Worm (Caenorhabditis elegans): ENCODE data around the gene F32H5.4.

Gene F32H5.4

ce11 chrV:13352415-13352814 lies 7.9 kb upstream of the F32H5.4 start:
- TF ChIP-seq ztf-29 (GFP tag; IDR thresholded peaks at IDR 0.05) (no peak), cog-1 (tag; optimal IDR thresholded peaks at IDR 0.05) (no peak), flt-1 (GFP tag; IDR thresholded peaks at IDR 0.05) (no peak), ref-1 (GFP tag; conservative IDR thresholded peaks at IDR 0.05) (no peak), med-1 (GFP tag; optimal IDR thresholded peaks at IDR 0.05; ENCODE audit: insufficient read depth) (no peak), T22C8.4 (GFP tag; IDR thresholded peaks at IDR 0.05) (no peak), klf-2 (GFP tag; conservative IDR thresholded peaks at IDR 0.05) (no peak), ztf-23 (GFP tag; IDR thresholded peaks at IDR 0.05) (no peak), tab-1 (GFP tag; IDR thresholded peaks at IDR 0.05) (no peak)

- TF ChIP-seq tab-1 (GFP tag; IDR thresholded peaks at IDR 0.05) = no peak
- TF ChIP-seq flt-1 (GFP tag; IDR thresholded peaks at IDR 0.05) = no peak
- no peak for TF ChIP-seq ref-1 (GFP tag; conservative IDR thresholded peaks at IDR 0.05)
- no peak for TF ChIP-seq klf-2 (GFP tag; conservative IDR thresholded peaks at IDR 0.05)
- TF ChIP-seq cog-1 (tag; optimal IDR thresholded peaks at IDR 0.05) = no peak
- TF ChIP-seq T22C8.4 (GFP tag; IDR thresholded peaks at IDR 0.05) = no peak
Measured at ce11 chrV:13356210-13356609, 4.1 kb upstream of the F32H5.4 start.

- no peak for TF ChIP-seq cog-1 (tag; optimal IDR thresholded peaks at IDR 0.05)
- TF ChIP-seq klf-2 (GFP tag; conservative IDR thresholded peaks at IDR 0.05) = no peak
- no peak for TF ChIP-seq tab-1 (GFP tag; IDR thresholded peaks at IDR 0.05)
- TF ChIP-seq T22C8.4 (GFP tag; IDR thresholded peaks at IDR 0.05) = no peak
- no peak for TF ChIP-seq med-1 (GFP tag; optimal IDR thresholded peaks at IDR 0.05; ENCODE audit: insufficient read depth)
- TF ChIP-seq ztf-23 (GFP tag; IDR thresholded peaks at IDR 0.05) = no peak
- TF ChIP-seq flt-1 (GFP tag; IDR thresholded peaks at IDR 0.05) = no peak
- TF ChIP-seq ref-1 (GFP tag; conservative IDR thresholded peaks at IDR 0.05) = no peak
- TF ChIP-seq ztf-29 (GFP tag; IDR thresholded peaks at IDR 0.05) = no peak
Measured at ce11 chrV:13357652-13358281, 2.6 kb upstream of the F32H5.4 start, which contains the start of gene F32H5.1. Gene F32H5.1, minus strand, starts transcription at chrV:13358037.

ce11 chrV:13358823-13359592 lies 1.3 kb upstream of the F32H5.4 start, which contains the start of gene F32H5.3:
Gene F32H5.3, plus strand, starts transcription at chrV:13359335.
- TF ChIP-seq cog-1 (tag; optimal IDR thresholded peaks at IDR 0.05) = no peak
- TF ChIP-seq ztf-29 (GFP tag; IDR thresholded peaks at IDR 0.05) = no peak
- no peak for TF ChIP-seq med-1 (GFP tag; optimal IDR thresholded peaks at IDR 0.05; ENCODE audit: insufficient read depth)
- TF ChIP-seq T22C8.4 (GFP tag; IDR thresholded peaks at IDR 0.05) = no peak
- TF ChIP-seq ztf-23 (GFP tag; IDR thresholded peaks at IDR 0.05) = no peak
- TF ChIP-seq ref-1 (GFP tag; conservative IDR thresholded peaks at IDR 0.05) = no peak
- TF ChIP-seq tab-1 (GFP tag; IDR thresholded peaks at IDR 0.05) = no peak
- TF ChIP-seq flt-1 (GFP tag; IDR thresholded peaks at IDR 0.05) = no peak
- no peak for TF ChIP-seq klf-2 (GFP tag; conservative IDR thresholded peaks at IDR 0.05)

ce11 chrV:13363415-13363814 lies 3.1 kb downstream of the F32H5.4 start, which contains the start of gene srg-46:
Gene srg-46, plus strand, starts transcription at chrV:13363715.
- TF ChIP-seq flt-1 (GFP tag; IDR thresholded peaks at IDR 0.05) (no peak), cog-1 (tag; optimal IDR thresholded peaks at IDR 0.05) (no peak), med-1 (GFP tag; optimal IDR thresholded peaks at IDR 0.05; ENCODE audit: insufficient read depth) (no peak), ref-1 (GFP tag; conservative IDR thresholded peaks at IDR 0.05) (no peak), ztf-23 (GFP tag; IDR thresholded peaks at IDR 0.05) (no peak), ztf-29 (GFP tag; IDR thresholded peaks at IDR 0.05) (no peak), T22C8.4 (GFP tag; IDR thresholded peaks at IDR 0.05) (no peak)

- TF ChIP-seq klf-2 (GFP tag; conservative IDR thresholded peaks at IDR 0.05) (no peak), cog-1 (tag; optimal IDR thresholded peaks at IDR 0.05) (no peak), T22C8.4 (GFP tag; IDR thresholded peaks at IDR 0.05) (no peak), ztf-23 (GFP tag; IDR thresholded peaks at IDR 0.05) (no peak)
Measured at ce11 chrV:13364227-13364626, 3.9 kb downstream of the F32H5.4 start.

- TF ChIP-seq ref-1 (GFP tag; conservative IDR thresholded peaks at IDR 0.05) (no peak), ztf-23 (GFP tag; IDR thresholded peaks at IDR 0.05) (no peak), tab-1 (GFP tag; IDR thresholded peaks at IDR 0.05) (no peak), ztf-29 (GFP tag; IDR thresholded peaks at IDR 0.05) (no peak), klf-2 (GFP tag; conservative IDR thresholded peaks at IDR 0.05) (no peak), T22C8.4 (GFP tag; IDR thresholded peaks at IDR 0.05) (no peak), cog-1 (tag; optimal IDR thresholded peaks at IDR 0.05) (no peak), flt-1 (GFP tag; IDR thresholded peaks at IDR 0.05) (no peak), med-1 (GFP tag; optimal IDR thresholded peaks at IDR 0.05; ENCODE audit: insufficient read depth) (no peak)
Measured at ce11 chrV:13366488-13366887, 6.1 kb downstream of the F32H5.4 start.

ce11 chrV:13367024-13367423 lies 6.7 kb downstream of the F32H5.4 start, which contains the start of gene srx-125:
Gene srx-125, plus strand, starts transcription at chrV:13367324.
- TF ChIP-seq med-1 (GFP tag; optimal IDR thresholded peaks at IDR 0.05; ENCODE audit: insufficient read depth) (no peak), ztf-23 (GFP tag; IDR thresholded peaks at IDR 0.05) (no peak), cog-1 (tag; optimal IDR thresholded peaks at IDR 0.05) (no peak), klf-2 (GFP tag; conservative IDR thresholded peaks at IDR 0.05) (no peak), T22C8.4 (GFP tag; IDR thresholded peaks at IDR 0.05) (no peak), ref-1 (GFP tag; conservative IDR thresholded peaks at IDR 0.05) (no peak), tab-1 (GFP tag; IDR thresholded peaks at IDR 0.05) (no peak), ztf-29 (GFP tag; IDR thresholded peaks at IDR 0.05) (no peak), flt-1 (GFP tag; IDR thresholded peaks at IDR 0.05) (no peak)

ce11 chrV:13369663-13370062 lies 9.3 kb downstream of the F32H5.4 start:
- no peak for TF ChIP-seq med-1 (GFP tag; optimal IDR thresholded peaks at IDR 0.05; ENCODE audit: insufficient read depth)
- TF ChIP-seq klf-2 (GFP tag; conservative IDR thresholded peaks at IDR 0.05) = no peak
- TF ChIP-seq T22C8.4 (GFP tag; IDR thresholded peaks at IDR 0.05) = no peak
- TF ChIP-seq ztf-23 (GFP tag; IDR thresholded peaks at IDR 0.05) = no peak
- TF ChIP-seq ztf-29 (GFP tag; IDR thresholded peaks at IDR 0.05) = no peak
- no peak for TF ChIP-seq ref-1 (GFP tag; conservative IDR thresholded peaks at IDR 0.05)
- TF ChIP-seq tab-1 (GFP tag; IDR thresholded peaks at IDR 0.05) = no peak
